Fruit fly (Drosophila melanogaster) whole organism, embryonic: ENCODE measurements around the gene heix.
A peak's percentile ranks its signal among the peaks of the same experiment; 100 is the strongest.

Source experiments
- CG10543 ChIP-seq: fragments of 200-800 bp; sonication (Bioruptor generic); optimal IDR thresholded peaks from 3 replicates; lab custom pipeline; 2017; ENCODE audit warnings: missing biosample characterization, mild to moderate bottlenecking, missing genetic modification characterization, moderate library complexity
- CG11398 ChIP-seq: fragments of 200-800 bp; sonication (Bioruptor generic); optimal IDR thresholded peaks from 2 replicates; lab custom pipeline; 2016; ENCODE audit warnings: missing biosample characterization, missing genetic modification characterization
- CG11560 ChIP-seq: fragments of 200-800 bp; sonication (Bioruptor generic); IDR thresholded peaks from 3 replicates; pipeline ENCODE4 v1.3.6; 2022; ENCODE audit warnings: missing biosample characterization, missing genetic modification characterization
- CG11696 ChIP-seq: fragments of 200-800 bp; sonication (Bioruptor generic); IDR thresholded peaks from 2 replicates; pipeline ENCODE4 v1.3.6; 2022; ENCODE audit warnings: missing biosample characterization, missing genetic modification characterization
- CG13123 ChIP-seq: fragments of 200-800 bp; sonication (Bioruptor generic); optimal IDR thresholded peaks from 2 replicates; lab custom pipeline; 2016; ENCODE audit warnings: missing biosample characterization, missing genetic modification characterization
- CG14441 ChIP-seq: fragments of 200-800 bp; sonication (Bioruptor generic); IDR thresholded peaks from 2 replicates; pipeline ENCODE4 v1.3.6; 2022; ENCODE audit warnings: missing biosample characterization, missing genetic modification characterization
- CG14667 ChIP-seq: fragments of 200-800 bp; sonication (Bioruptor generic); IDR thresholded peaks from 2 replicates; pipeline ENCODE4 v1.3.6; 2022; ENCODE audit warnings: missing biosample characterization, missing genetic modification characterization
- CG14965 ChIP-seq: fragments of 200-800 bp; sonication (Bioruptor generic); optimal IDR thresholded peaks from 2 replicates; lab custom pipeline; 2016; ENCODE audit warnings: missing biosample characterization, missing genetic modification characterization, borderline replicate concordance
- CG1529 ChIP-seq: fragments of 200-800 bp; sonication (Bioruptor generic); optimal IDR thresholded peaks from 3 replicates; lab custom pipeline; 2018; ENCODE audit warnings: missing biosample characterization, missing genetic modification characterization
- CG1603 ChIP-seq: fragments of 200-800 bp; sonication (Bioruptor generic); optimal IDR thresholded peaks from 2 replicates; lab custom pipeline; 2019; ENCODE audit warnings: missing biosample characterization, mild to moderate bottlenecking, missing genetic modification characterization, moderate library complexity
- CG16863 ChIP-seq: fragments of 200-800 bp; sonication (Bioruptor generic); optimal IDR thresholded peaks from 3 replicates; lab custom pipeline; 2016; ENCODE audit warnings: missing biosample characterization, missing genetic modification characterization
- CG17328 ChIP-seq: fragments of 200-800 bp; sonication (Bioruptor generic); IDR thresholded peaks from 2 replicates; pipeline ENCODE4 v1.3.6; 2022; ENCODE audit warnings: missing biosample characterization, missing genetic modification characterization
- CG17361 ChIP-seq: fragments of 200-800 bp; sonication (Bioruptor generic); IDR thresholded peaks from 3 replicates; pipeline ENCODE4 v1.3.6; 2022; ENCODE audit warnings: missing biosample characterization, missing genetic modification characterization
- CG4282 ChIP-seq: fragments of 200-800 bp; sonication (Bioruptor generic); optimal IDR thresholded peaks from 2 replicates; lab custom pipeline; 2016; ENCODE audit warnings: missing biosample characterization, missing genetic modification characterization
- CG4404 ChIP-seq: fragments of 200-800 bp; sonication (Bioruptor generic); IDR thresholded peaks from 2 replicates; pipeline ENCODE4 v1.3.6; 2022; ENCODE audit warnings: missing biosample characterization, missing genetic modification characterization
- CG4424 ChIP-seq: fragments of 200-800 bp; sonication (Bioruptor generic); optimal IDR thresholded peaks from 3 replicates; lab custom pipeline; 2016; ENCODE audit warnings: missing biosample characterization, missing genetic modification characterization
- CG4730 ChIP-seq: fragments of 200-800 bp; sonication (Bioruptor generic); IDR thresholded peaks from 2 replicates; pipeline ENCODE4 v1.3.6; 2022; ENCODE audit warnings: missing biosample characterization, missing genetic modification characterization
- CG5180 ChIP-seq: fragments of 200-800 bp; sonication (Bioruptor generic); optimal IDR thresholded peaks from 3 replicates; lab custom pipeline; 2017; ENCODE audit warnings: missing biosample characterization, missing genetic modification characterization, mild to moderate bottlenecking, moderate library complexity, missing genetic modification reagents
- CG7357 ChIP-seq: fragments of 200-800 bp; sonication (Bioruptor generic); IDR thresholded peaks from 3 replicates; pipeline ENCODE4 v1.3.6; 2022; ENCODE audit warnings: missing biosample characterization, missing genetic modification characterization
- CG8388 ChIP-seq: fragments of 200-800 bp; sonication (Bioruptor generic); optimal IDR thresholded peaks from 2 replicates; lab custom pipeline; 2019; ENCODE audit warnings: missing biosample characterization, mild to moderate bottlenecking, missing genetic modification characterization, moderate library complexity
- CG8478 ChIP-seq: fragments of >200 bp; optimal IDR thresholded peaks from 2 replicates; lab custom pipeline; 2018
- CG8944 ChIP-seq: fragments of 200-800 bp; sonication (Bioruptor generic); optimal IDR thresholded peaks from 3 replicates; lab custom pipeline; 2016; ENCODE audit warnings: missing biosample characterization, missing genetic modification characterization
- CG9215 ChIP-seq: fragments of 200-800 bp; sonication (Bioruptor generic); IDR thresholded peaks from 2 replicates; pipeline ENCODE4 v1.3.6; 2022; ENCODE audit warnings: missing biosample characterization, missing genetic modification characterization
- CG9797 ChIP-seq: fragments of 200-800 bp; sonication (Bioruptor generic); optimal IDR thresholded peaks from 3 replicates; lab custom pipeline; 2018; ENCODE audit warnings: missing biosample characterization, mild to moderate bottlenecking, missing genetic modification characterization
- CoRest ChIP-seq: fragments of 200-800 bp; sonication (Bioruptor generic); optimal IDR thresholded peaks from 3 replicates; lab custom pipeline; 2018; ENCODE audit warnings: missing biosample characterization, mild to moderate bottlenecking, missing genetic modification characterization, moderate library complexity
- CrebB ChIP-seq: fragments of 200-800 bp; sonication (Bioruptor generic); optimal IDR thresholded peaks from 3 replicates; lab custom pipeline; 2018; ENCODE audit warnings: missing biosample characterization, mild to moderate bottlenecking, missing genetic modification characterization
- D ChIP-seq, 2 experiments: fragments of 200-800 bp in 1 of 2; fragments of >200 bp in 1 of 2; sonication (Bioruptor generic) in 1 of 2; optimal IDR thresholded peaks; 2 replicates in 1 of 2; 3 replicates in 1 of 2; lab custom pipeline; 2017; ENCODE audit warnings: mild to moderate bottlenecking in 1 of 2, missing biosample characterization in 1 of 2, missing genetic modification characterization in 1 of 2, missing genetic modification reagents in 1 of 2
- Dek ChIP-seq: fragments of 200-800 bp; sonication (Bioruptor generic); optimal IDR thresholded peaks from 3 replicates; lab custom pipeline; 2019; ENCODE audit warnings: missing biosample characterization, mild to moderate bottlenecking, missing genetic modification characterization, moderate library complexity
- Doc2 ChIP-seq: fragments of 200-800 bp; sonication (Bioruptor generic); IDR thresholded peaks from 2 replicates; pipeline ENCODE4 v1.3.6; 2022; ENCODE audit warnings: missing biosample characterization, missing genetic modification characterization
- Dref ChIP-seq: fragments of 200-800 bp; sonication (Bioruptor generic); IDR thresholded peaks from 2 replicates; pipeline ENCODE4 v1.3.6; 2022; ENCODE audit warnings: missing biosample characterization, missing genetic modification characterization
- Hmr ChIP-seq: fragments of 200-800 bp; sonication (Bioruptor generic); optimal IDR thresholded peaks from 3 replicates; lab custom pipeline; 2017; ENCODE audit warnings: mild to moderate bottlenecking, missing biosample characterization, missing genetic modification reagents, missing genetic modification characterization
- Hmx ChIP-seq: fragments of 200-800 bp; sonication (Bioruptor generic); optimal IDR thresholded peaks from 2 replicates; lab custom pipeline; 2016; ENCODE audit warnings: missing biosample characterization, missing genetic modification characterization
- Jarid2 ChIP-seq: fragments of 200-800 bp; sonication (Bioruptor generic); optimal IDR thresholded peaks from 3 replicates; lab custom pipeline; 2017; ENCODE audit warnings: mild to moderate bottlenecking, missing biosample characterization, missing genetic modification reagents, missing genetic modification characterization
- NK7.1 ChIP-seq: fragments of 200-800 bp; sonication (Bioruptor generic); optimal IDR thresholded peaks from 3 replicates; lab custom pipeline; 2016; ENCODE audit warnings: missing biosample characterization, missing genetic modification characterization
- Ptx1 ChIP-seq: fragments of 200-800 bp; sonication (Bioruptor generic); IDR thresholded peaks from 2 replicates; pipeline ENCODE4 v1.3.6; 2022; ENCODE audit warnings: missing biosample characterization, missing genetic modification characterization
- Scr ChIP-seq: fragments of 200-800 bp; sonication (Bioruptor generic); IDR thresholded peaks from 2 replicates; pipeline ENCODE4 v1.3.6; 2022; ENCODE audit warnings: missing biosample characterization, missing genetic modification characterization; ENCODE audit not compliant: partially characterized antibody
- Ssrp ChIP-seq: fragments of 200-800 bp; sonication (Bioruptor generic); optimal IDR thresholded peaks from 2 replicates; lab custom pipeline; 2018; ENCODE audit warnings: missing biosample characterization, mild to moderate bottlenecking, missing genetic modification characterization, moderate library complexity
- aop ChIP-seq: fragments of 200-800 bp; sonication (Bioruptor generic); IDR thresholded peaks from 2 replicates; pipeline ENCODE4 v1.3.6; 2022; ENCODE audit warnings: missing biosample characterization, missing genetic modification characterization
- ewg ChIP-seq: fragments of 200-800 bp; sonication (Bioruptor generic); optimal IDR thresholded peaks from 3 replicates; lab custom pipeline; 2017; ENCODE audit warnings: mild to moderate bottlenecking, missing biosample characterization, missing genetic modification reagents, missing genetic modification characterization
- fd3F ChIP-seq: fragments of 200-800 bp; sonication (Bioruptor generic); optimal IDR thresholded peaks from 2 replicates; lab custom pipeline; 2018; ENCODE audit warnings: missing biosample characterization, mild to moderate bottlenecking, missing genetic modification characterization, moderate library complexity
- gce ChIP-seq: fragments of 200-800 bp; sonication (Bioruptor generic); IDR thresholded peaks from 3 replicates; pipeline ENCODE4 v1.3.6; 2022; ENCODE audit warnings: missing biosample characterization, missing genetic modification characterization
- nmo ChIP-seq: fragments of 200-800 bp; sonication (Bioruptor generic); optimal IDR thresholded peaks from 2 replicates; lab custom pipeline; 2018; ENCODE audit warnings: missing biosample characterization, mild to moderate bottlenecking, missing genetic modification characterization, moderate library complexity
- nom ChIP-seq: fragments of 200-800 bp; sonication (Bioruptor generic); optimal IDR thresholded peaks from 2 replicates; lab custom pipeline; 2017; ENCODE audit warnings: missing biosample characterization, missing genetic modification characterization, mild to moderate bottlenecking, moderate library complexity, missing genetic modification reagents
- peb ChIP-seq: fragments of 200-800 bp; sonication (Bioruptor generic); IDR thresholded peaks from 2 replicates; pipeline ENCODE4 v1.3.6; 2022; ENCODE audit warnings: missing biosample characterization, missing genetic modification characterization
- psq ChIP-seq: fragments of 200-800 bp; sonication (Bioruptor generic); optimal IDR thresholded peaks from 2 replicates; lab custom pipeline; 2017; ENCODE audit warnings: missing biosample characterization, missing genetic modification characterization
- pum ChIP-seq: fragments of 200-800 bp; sonication (Bioruptor generic); optimal IDR thresholded peaks from 2 replicates; lab custom pipeline; 2016; ENCODE audit warnings: missing biosample characterization, missing genetic modification characterization
- pzg ChIP-seq: fragments of 200-800 bp; sonication (Bioruptor generic); optimal IDR thresholded peaks from 3 replicates; lab custom pipeline; 2018; ENCODE audit warnings: missing biosample characterization, mild to moderate bottlenecking, missing genetic modification characterization, moderate library complexity
- run ChIP-seq: fragments of 200-800 bp; sonication (Bioruptor generic); optimal IDR thresholded peaks from 3 replicates; lab custom pipeline; 2018; ENCODE audit warnings: missing biosample characterization, mild to moderate bottlenecking, missing genetic modification characterization
- sens ChIP-seq: fragments of 200-800 bp; sonication (Bioruptor generic); peaks from one replicate; lab custom pipeline; 2016; ENCODE audit warnings: missing biosample characterization, missing genetic modification characterization
- so ChIP-seq: fragments of 200-800 bp; sonication (Bioruptor generic); IDR thresholded peaks from 3 replicates; pipeline ENCODE4 v1.3.6; 2022; ENCODE audit warnings: missing biosample characterization, missing genetic modification characterization
- twi ChIP-seq: fragments of 200-800 bp; optimal IDR thresholded peaks from 2 replicates; lab custom pipeline; 2019; ENCODE audit warnings: missing biosample characterization, mild to moderate bottlenecking, missing genetic modification characterization, moderate library complexity
- wdn ChIP-seq: fragments of 200-800 bp; sonication (Bioruptor generic); IDR thresholded peaks from 2 replicates; pipeline ENCODE4 v1.3.6; 2022; ENCODE audit warnings: missing biosample characterization, missing genetic modification characterization

The heix gene

DNA sequence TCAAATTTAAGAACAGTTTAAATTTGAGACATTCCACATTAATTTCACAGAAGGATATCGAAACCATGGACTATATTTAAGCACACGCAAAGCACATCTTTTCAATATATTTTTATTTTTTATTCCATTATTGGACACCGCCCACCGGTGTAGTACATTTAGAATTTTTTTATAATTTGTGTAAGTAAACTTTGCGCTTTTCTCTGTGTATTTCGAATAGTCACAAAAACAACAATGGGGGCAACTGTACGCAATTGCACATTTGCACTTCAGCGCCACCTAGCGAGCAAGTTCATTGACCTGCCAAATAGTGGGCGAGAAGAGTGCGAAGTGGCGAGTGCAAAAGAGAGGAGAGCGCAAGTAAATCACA lies 23.9 kb downstream of the heix start (continued):
- TF ChIP-seq pum (GFP tag; lab: Kevin White, UChicago) (no peak), wdn (no peak), twi (tag; lab: Kevin White, UChicago) (no peak), CG8944 (GFP tag; lab: Kevin White, UChicago) (no peak), gce (GFP tag; lab: Robert Waterston, UW) (no peak), aop (GFP tag; lab: Robert Waterston, UW) (no peak), run (tag; lab: Kevin White, UChicago) (no peak), CrebB (no peak), Ssrp (tag; lab: Kevin White, UChicago) (peak; percentile 49), CG5180 (GFP tag; lab: Kevin White, UChicago) (no peak), CG9797 (GFP tag; lab: Kevin White, UChicago) (no peak), CG4730 (GFP tag; lab: Robert Waterston, UW) (no peak), CG11696 (GFP tag; lab: Robert Waterston, UW) (0 out of 2 replicates have a peak, but pooled peaks have one; percentile 30), Dek (tag; lab: Kevin White, UChicago) (peak; percentile 4), CG11398 (GFP tag; lab: Kevin White, UChicago) (no peak), so (GFP tag; lab: Robert Waterston, UW) (no peak), CG7357 (GFP tag; lab: Robert Waterston, UW) (peak; percentile 29; the same call in 1 of the 3 replicates), nom (GFP tag; lab: Kevin White, UChicago) (no peak), CG8478 (lab: Kevin White, UChicago) (no peak), Dref (GFP tag; lab: Robert Waterston, UW) (no peak), psq (no peak), CG14965 (GFP tag; lab: Kevin White, UChicago) (no peak), CG10543 (GFP tag; lab: Kevin White, UChicago) (no peak), CoRest (tag; lab: Kevin White, UChicago) (peak; percentile 66), CG14667 (no peak), pzg (GFP tag; lab: Kevin White, UChicago) (no peak), Jarid2 (GFP tag; lab: Kevin White, UChicago) (no peak), CG13123 (GFP tag; lab: Kevin White, UChicago) (no peak), CG4404 (GFP tag; lab: Robert Waterston, UW) (no peak), Hmx (GFP tag; lab: Kevin White, UChicago) (no peak), Ptx1 (GFP tag; lab: Robert Waterston, UW) (peak; percentile 35), CG1529 (GFP tag; lab: Kevin White, UChicago) (peak; percentile 34), CG16863 (no peak), CG1603 (peak; percentile 19), CG14441 (GFP tag; lab: Robert Waterston, UW) (0 out of 2 replicates have a peak, but pooled peaks have one; percentile 27), Doc2 (no peak), CG17328 (GFP tag; lab: Robert Waterston, UW) (no peak), CG4282 (GFP tag; lab: Kevin White, UChicago) (no peak), CG4424 (no peak), CG17361 (GFP tag; lab: Robert Waterston, UW) (peak; percentile 56; the same call in 2 of the 3 replicates), NK7.1 (no peak), Hmr (GFP tag; lab: Kevin White, UChicago) (peak; percentile 75), CG8388 (peak; percentile 36), CG9215 (GFP tag; lab: Robert Waterston, UW) (0 out of 2 replicates have a peak, but pooled peaks have one; percentile 33), nmo (GFP tag; lab: Kevin White, UChicago) (peak; percentile 53), CG11560 (tag; lab: Robert Waterston, UW) (no peak), sens (GFP tag; lab: Kevin White, UChicago) (peak; percentile 77), ewg (GFP tag; lab: Kevin White, UChicago) (no peak), peb (no peak), D (optimal IDR thresholded peaks at IDR 0.05; lab: Kevin White, UChicago) (no peak), D (GFP tag; optimal IDR thresholded peaks at IDR 0.05; lab: Kevin White, UChicago) (peak; percentile 22), fd3F (GFP tag; lab: Kevin White, UChicago) (peak; percentile 2), Scr (GFP tag; lab: Robert Waterston, UW) (no peak)
